Fruit fly (Drosophila melanogaster) whole organism, prepupa: ENCODE results near the gene Os-C.
A peak's percentile ranks its signal among the peaks of the same experiment; 100 is the strongest.

Experiments
- Blimp-1 ChIP-seq: fragments of 200-800 bp; sonication (Bioruptor generic); optimal IDR thresholded peaks from 3 replicates; lab custom pipeline; 2017; ENCODE audit warnings: missing biosample characterization, missing genetic modification characterization, mild to moderate bottlenecking, moderate library complexity, missing genetic modification reagents
- CG10669 ChIP-seq: fragments of 200-800 bp; sonication (Bioruptor generic); optimal IDR thresholded peaks from 3 replicates; lab custom pipeline; 2018; ENCODE audit warnings: missing biosample characterization, mild to moderate bottlenecking, missing genetic modification characterization, moderate library complexity
- CG11294 ChIP-seq: fragments of 200-800 bp; sonication (Bioruptor generic); IDR thresholded peaks from 2 replicates; pipeline ENCODE4 v1.3.6; 2022; ENCODE audit warnings: missing biosample characterization, missing genetic modification characterization
- CG11762 ChIP-seq: fragments of 200-800 bp; sonication (Bioruptor generic); optimal IDR thresholded peaks from 3 replicates; lab custom pipeline; 2016; ENCODE audit warnings: missing biosample characterization, missing genetic modification characterization; ENCODE audit not compliant: insufficient read depth
- CG11902 ChIP-seq: fragments of 200-800 bp; sonication (Bioruptor generic); optimal IDR thresholded peaks from 3 replicates; lab custom pipeline; 2016; ENCODE audit warnings: missing biosample characterization, missing genetic modification characterization
- CG1621 ChIP-seq: fragments of 200-800 bp; sonication (Bioruptor generic); optimal IDR thresholded peaks from 3 replicates; lab custom pipeline; 2018; ENCODE audit warnings: missing biosample characterization, mild to moderate bottlenecking, missing genetic modification characterization
- CG3032 ChIP-seq: fragments of 200-800 bp; optimal IDR thresholded peaks from 2 replicates; lab custom pipeline; 2019; ENCODE audit warnings: missing biosample characterization, mild to moderate bottlenecking, missing genetic modification characterization, moderate library complexity
- CG34406 ChIP-seq: fragments of 200-800 bp; sonication (Bioruptor generic); optimal IDR thresholded peaks from 3 replicates; lab custom pipeline; 2016; ENCODE audit warnings: missing biosample characterization, missing genetic modification characterization
- CG3919 ChIP-seq: fragments of 200-800 bp; sonication (Bioruptor generic); optimal IDR thresholded peaks from 3 replicates; lab custom pipeline; 2016; ENCODE audit warnings: missing biosample characterization, missing genetic modification characterization
- CG4318 ChIP-seq: fragments of 200-800 bp; sonication (Bioruptor generic); optimal IDR thresholded peaks from 3 replicates; lab custom pipeline; 2017; ENCODE audit warnings: missing biosample characterization, mild to moderate bottlenecking, missing genetic modification characterization
- CG6163 ChIP-seq: fragments of 200-800 bp; sonication (Bioruptor generic); IDR thresholded peaks from 3 replicates; pipeline ENCODE4 v1.3.6; 2022; ENCODE audit warnings: missing biosample characterization, missing genetic modification characterization
- CG6276 ChIP-seq: fragments of 200-800 bp; sonication (Bioruptor generic); optimal IDR thresholded peaks from 2 replicates; lab custom pipeline; 2017; ENCODE audit warnings: missing biosample characterization, mild to moderate bottlenecking, missing genetic modification characterization
- CG6854 ChIP-seq: fragments of 200-800 bp; sonication (Bioruptor generic); optimal IDR thresholded peaks from 2 replicates; lab custom pipeline; 2017; ENCODE audit warnings: missing biosample characterization, mild to moderate bottlenecking, missing genetic modification characterization
- CG7368 ChIP-seq: fragments of 200-800 bp; sonication (Bioruptor generic); optimal IDR thresholded peaks from 3 replicates; lab custom pipeline; 2016; ENCODE audit warnings: missing biosample characterization, missing genetic modification characterization
- CG8119 ChIP-seq: fragments of 200-800 bp; sonication (Bioruptor generic); IDR thresholded peaks from 3 replicates; pipeline ENCODE4 v1.3.6; 2022; ENCODE audit warnings: missing biosample characterization, missing genetic modification characterization
- CG8319 ChIP-seq: fragments of 200-800 bp; sonication (Bioruptor generic); optimal IDR thresholded peaks from 3 replicates; lab custom pipeline; 2016; ENCODE audit warnings: missing biosample characterization, missing genetic modification characterization
- CG8632 ChIP-seq: fragments of 200-800 bp; sonication (Bioruptor generic); optimal IDR thresholded peaks from 3 replicates; lab custom pipeline; 2016; ENCODE audit warnings: missing biosample characterization, missing genetic modification characterization
- CG9139 ChIP-seq: fragments of 200-800 bp; sonication (Bioruptor generic); optimal IDR thresholded peaks from 3 replicates; lab custom pipeline; 2017; ENCODE audit warnings: missing biosample characterization, mild to moderate bottlenecking, missing genetic modification characterization
- Eip78C ChIP-seq: fragments of 200-800 bp; sonication (Bioruptor generic); peaks from one replicate; lab custom pipeline; 2016; ENCODE audit warnings: missing biosample characterization, missing genetic modification characterization
- Ets96B ChIP-seq: fragments of 200-800 bp; optimal IDR thresholded peaks from 2 replicates; lab custom pipeline; 2019; ENCODE audit warnings: missing biosample characterization, mild to moderate bottlenecking, missing genetic modification characterization, moderate library complexity
- Gug ChIP-seq: fragments of 200-800 bp; sonication (Bioruptor generic); IDR thresholded peaks from 2 replicates; pipeline ENCODE4 v1.3.6; 2022; ENCODE audit warnings: missing biosample characterization, missing genetic modification characterization
- Hr38 ChIP-seq: sonication (Bioruptor generic); optimal IDR thresholded peaks from 2 replicates; lab custom pipeline; 2016; ENCODE audit warnings: missing biosample characterization, missing genetic modification characterization
- Hr4 ChIP-seq: fragments of 200-800 bp; sonication (Bioruptor generic); optimal IDR thresholded peaks from 3 replicates; lab custom pipeline; 2016; ENCODE audit warnings: missing biosample characterization, missing genetic modification characterization
- Smox ChIP-seq: fragments of 200-800 bp; sonication (Bioruptor generic); optimal IDR thresholded peaks from 3 replicates; lab custom pipeline; 2016; ENCODE audit warnings: missing biosample characterization, missing genetic modification characterization
- Sox102F ChIP-seq: fragments of 200-800 bp; sonication (Bioruptor generic); optimal IDR thresholded peaks from 2 replicates; lab custom pipeline; 2016; ENCODE audit warnings: missing biosample characterization, mild to moderate bottlenecking, missing genetic modification characterization
- Sox14 ChIP-seq: fragments of 200-800 bp; sonication (Bioruptor generic); optimal IDR thresholded peaks from 3 replicates; lab custom pipeline; 2016; ENCODE audit warnings: missing biosample characterization, missing genetic modification characterization
- Sox15 ChIP-seq: fragments of 200-800 bp; sonication (Bioruptor generic); optimal IDR thresholded peaks from 3 replicates; lab custom pipeline; 2016; ENCODE audit warnings: missing biosample characterization, missing genetic modification characterization
- achi ChIP-seq: fragments of 200-800 bp; sonication (Bioruptor generic); optimal IDR thresholded peaks from 3 replicates; lab custom pipeline; 2016; ENCODE audit warnings: missing biosample characterization, missing genetic modification characterization
- acj6 ChIP-seq: fragments of 200-800 bp; sonication (Bioruptor generic); optimal IDR thresholded peaks from 3 replicates; lab custom pipeline; 2016; ENCODE audit warnings: missing biosample characterization, missing genetic modification characterization
- cyc ChIP-seq: fragments of 200-800 bp; sonication (Bioruptor generic); optimal IDR thresholded peaks from 3 replicates; lab custom pipeline; 2016; ENCODE audit warnings: missing biosample characterization, missing genetic modification characterization
- dac ChIP-seq: fragments of 200-800 bp; sonication (Bioruptor generic); optimal IDR thresholded peaks from 2 replicates; lab custom pipeline; 2017; ENCODE audit warnings: missing biosample characterization, mild to moderate bottlenecking, missing genetic modification characterization
- dsx ChIP-seq: fragments of 200-800 bp; optimal IDR thresholded peaks from 3 replicates; lab custom pipeline; 2019; ENCODE audit warnings: missing biosample characterization, mild to moderate bottlenecking, missing genetic modification characterization, moderate library complexity; ENCODE audit not compliant: poor library complexity, severe bottlenecking
- eg ChIP-seq: fragments of 200-800 bp; sonication (Bioruptor generic); IDR thresholded peaks from 3 replicates; pipeline ENCODE4 v1.3.6; 2022; ENCODE audit warnings: missing biosample characterization, missing genetic modification characterization
- esn ChIP-seq: fragments of 200-800 bp; sonication (Bioruptor generic); optimal IDR thresholded peaks from 2 replicates; lab custom pipeline; 2016; ENCODE audit warnings: missing biosample characterization, mild to moderate bottlenecking, missing genetic modification characterization, moderate library complexity
- fd59A ChIP-seq: fragments of 200-800 bp; sonication (Bioruptor generic); optimal IDR thresholded peaks from 2 replicates; lab custom pipeline; 2017; ENCODE audit warnings: missing biosample characterization, mild to moderate bottlenecking, missing genetic modification characterization, missing genetic modification reagents
- fkh ChIP-seq: fragments of 200-800 bp; sonication (Bioruptor generic); optimal IDR thresholded peaks from 3 replicates; lab custom pipeline; 2017; ENCODE audit warnings: missing biosample characterization, mild to moderate bottlenecking, missing genetic modification characterization, moderate library complexity
- pdm3 ChIP-seq: fragments of 200-800 bp; sonication (Bioruptor generic); optimal IDR thresholded peaks from 3 replicates; lab custom pipeline; 2016; ENCODE audit warnings: missing biosample characterization, missing genetic modification characterization
- spab ChIP-seq: fragments of 200-800 bp; sonication (Bioruptor generic); optimal IDR thresholded peaks from 2 replicates; lab custom pipeline; 2017; ENCODE audit warnings: missing biosample characterization, mild to moderate bottlenecking, missing genetic modification characterization, missing genetic modification reagents
- svp ChIP-seq: fragments of 200-800 bp; sonication (Bioruptor generic); peaks from one replicate; lab custom pipeline; 2016; ENCODE audit warnings: missing biosample characterization, missing genetic modification characterization
- topi ChIP-seq: fragments of 200-800 bp; sonication (Bioruptor generic); optimal IDR thresholded peaks from 3 replicates; lab custom pipeline; 2016; ENCODE audit warnings: missing biosample characterization, missing genetic modification characterization
- vri ChIP-seq: fragments of 200-800 bp; sonication (Bioruptor generic); optimal IDR thresholded peaks from 3 replicates; lab custom pipeline; 2016; ENCODE audit warnings: missing biosample characterization, mild to moderate bottlenecking, missing genetic modification characterization

Gene Os-C

dm6 chr3R:7973906-7974305, 4.9 kb upstream of the Os-C start:
- 0 out of 3 replicates have a peak, but pooled peaks have one; percentile 34 for TF ChIP-seq CG6163 (GFP tag; lab: Robert Waterston, UW)
- TF ChIP-seq Gug, result peak; percentile 54
- TF ChIP-seq eg, result peak; percentile 86; the same call in 2 of the 3 replicates
- TF ChIP-seq CG11294 (GFP tag; lab: Robert Waterston, UW), result peak; percentile 54; the same call in 1 of the 2 replicates

- no peak for TF ChIP-seq CG11902
- TF ChIP-seq CG3032 (tag; lab: Kevin White, UChicago), result peak; percentile 27
- no peak for TF ChIP-seq pdm3 (GFP tag; lab: Kevin White, UChicago)
- TF ChIP-seq dsx (GFP tag; lab: Kevin White, UChicago), result peak; percentile 71
- TF ChIP-seq achi (GFP tag; lab: Kevin White, UChicago), result no peak
- TF ChIP-seq Sox15, result no peak
- no peak for TF ChIP-seq fkh (GFP tag; lab: Kevin White, UChicago)
- no peak for TF ChIP-seq fd59A (GFP tag; lab: Kevin White, UChicago)
- TF ChIP-seq CG11762, result no peak
- no peak for TF ChIP-seq Hr38 (GFP tag; lab: Kevin White, UChicago)
- TF ChIP-seq svp, result peak; percentile 83
- TF ChIP-seq CG4318 (GFP tag; lab: Kevin White, UChicago), result no peak
- peak; percentile 4 for TF ChIP-seq Sox102F (GFP tag; lab: Kevin White, UChicago)
- TF ChIP-seq Hr4 (GFP tag; lab: Kevin White, UChicago), result no peak
- TF ChIP-seq CG6163 (GFP tag; lab: Robert Waterston, UW), result no peak
- TF ChIP-seq CG6276, result peak; percentile 0
- TF ChIP-seq spab, result no peak
- TF ChIP-seq CG1621 (tag; lab: Kevin White, UChicago), result peak; percentile 25
- TF ChIP-seq Smox (GFP tag; lab: Kevin White, UChicago), result peak; percentile 12
- no peak for TF ChIP-seq CG8119 (GFP tag; lab: Robert Waterston, UW)
- TF ChIP-seq CG34406 (GFP tag; lab: Kevin White, UChicago), result no peak
- no peak for TF ChIP-seq eg
- TF ChIP-seq dac, result no peak
- no peak for TF ChIP-seq CG7368
- peak; percentile 36 for TF ChIP-seq Eip78C (GFP tag; lab: Kevin White, UChicago)
- no peak for TF ChIP-seq cyc
- TF ChIP-seq CG8319 (GFP tag; lab: Kevin White, UChicago), result no peak
- peak; percentile 88 for TF ChIP-seq vri (GFP tag; lab: Kevin White, UChicago)
- no peak for TF ChIP-seq CG11294 (GFP tag; lab: Robert Waterston, UW)
- TF ChIP-seq CG9139 (GFP tag; lab: Kevin White, UChicago), result no peak
- TF ChIP-seq Ets96B, result no peak
- peak; percentile 55 for TF ChIP-seq Sox14 (GFP tag; lab: Kevin White, UChicago)
- peak; percentile 24 for TF ChIP-seq esn (GFP tag; lab: Kevin White, UChicago)
- TF ChIP-seq, all 60 proteins: peak for 11
Measured at dm6 chr3R:7977011-7977925, 1.5 kb upstream of the Os-C start.

- TF ChIP-seq Gug, result no peak
- TF ChIP-seq CG9139 (GFP tag; lab: Kevin White, UChicago), result no peak
- TF ChIP-seq dac, result no peak
- TF ChIP-seq topi (GFP tag; lab: Kevin White, UChicago), result no peak
- TF ChIP-seq CG6854 (GFP tag; lab: Kevin White, UChicago), result no peak
- TF ChIP-seq esn (GFP tag; lab: Kevin White, UChicago), result no peak
- TF ChIP-seq Sox102F (GFP tag; lab: Kevin White, UChicago), result no peak
- no peak for TF ChIP-seq Sox15
- no peak for TF ChIP-seq CG8632 (GFP tag; lab: Kevin White, UChicago)
- TF ChIP-seq CG3919, result no peak
- no peak for TF ChIP-seq CG8119 (GFP tag; lab: Robert Waterston, UW)
- no peak for TF ChIP-seq CG10669 (GFP tag; lab: Kevin White, UChicago)
- TF ChIP-seq Blimp-1 (GFP tag; lab: Kevin White, UChicago), result no peak
- TF ChIP-seq Hr4 (GFP tag; lab: Kevin White, UChicago), result no peak
- TF ChIP-seq acj6 (GFP tag; lab: Kevin White, UChicago), result no peak
- no peak for TF ChIP-seq Hr38 (GFP tag; lab: Kevin White, UChicago)
Measured at dm6 chr3R:7980222-7980621, 1.5 kb downstream of the Os-C start, which contains the start of gene Sfp84E. Sfp84E (minus strand) TSS chr3R:7980322.
